Worm (Caenorhabditis elegans) whole organism, L3 larva: Measurements from ENCODE around the gene Y39H10B.2.
"Not testable (repeated sequence)": the region's sequence is repeated elsewhere in the genome, so short reads cannot be mapped to it uniquely, and the experiment has no call there.

Source experiments
- R02D3.7 ChIP-seq: fragments of 150-350 bp; optimal IDR thresholded peaks from 2 replicates; lab custom pipeline; 2014; ENCODE audit warnings: missing biosample characterization, missing genetic modification characterization
- aly-2 ChIP-seq: fragments of 150-350 bp; optimal IDR thresholded peaks from 2 replicates; lab custom pipeline; 2014; ENCODE audit warnings: missing biosample characterization, missing genetic modification characterization
- ama-1 ChIP-seq: fragments of 150-350 bp; optimal IDR thresholded peaks from 2 replicates; lab custom pipeline; 2018
- ceh-16 ChIP-seq: sonication (generic microtip); optimal IDR thresholded peaks from 2 replicates; lab custom pipeline; 2017; ENCODE audit warnings: missing biosample characterization, missing genetic modification characterization
- ceh-28 ChIP-seq: fragments of 150-350 bp; optimal IDR thresholded peaks from 2 replicates; lab custom pipeline; 2014; ENCODE audit warnings: missing biosample characterization, missing genetic modification reagents, missing genetic modification characterization
- ceh-82 ChIP-seq: fragments of 150-350 bp; optimal IDR thresholded peaks from 2 replicates; lab custom pipeline; 2014; ENCODE audit warnings: missing biosample characterization, missing genetic modification characterization
- ceh-9 ChIP-seq: sonication (generic microtip); optimal IDR thresholded peaks from 2 replicates; lab custom pipeline; 2018; ENCODE audit warnings: missing biosample characterization, missing genetic modification characterization
- daf-12 ChIP-seq: fragments of 150-350 bp; optimal IDR thresholded peaks from 2 replicates; lab custom pipeline; 2014; ENCODE audit warnings: missing biosample characterization, missing genetic modification reagents, missing genetic modification characterization
- egl-27 ChIP-seq: sonication (generic microtip); optimal IDR thresholded peaks from 4 replicates; lab custom pipeline; 2017; ENCODE audit warnings: missing biosample characterization, missing genetic modification reagents, missing genetic modification characterization
- elt-1 ChIP-seq: fragments of 150-350 bp; optimal IDR thresholded peaks from 2 replicates; lab custom pipeline; 2014; ENCODE audit warnings: missing biosample characterization, missing genetic modification characterization
- elt-2 ChIP-seq: sonication (generic microtip); optimal IDR thresholded peaks from 2 replicates; lab custom pipeline; 2016; ENCODE audit warnings: missing genetic modification reagents, mild to moderate bottlenecking, missing genetic modification characterization, missing compliant biosample characterization
- elt-3 ChIP-seq, 3 experiments: fragments of 150-350 bp in 1 of 3; sonication (generic microtip) in 2 of 3; optimal IDR thresholded peaks; 2 replicates in 2 of 3; 4 replicates in 1 of 3; lab custom pipeline; 2014 to 2017; ENCODE audit warnings: missing biosample characterization in 3 of 3, missing genetic modification characterization in 3 of 3
- fkh-10 ChIP-seq: sonication (generic microtip); optimal IDR thresholded peaks from 2 replicates; lab custom pipeline; 2017; ENCODE audit warnings: missing biosample characterization, missing genetic modification reagents, missing genetic modification characterization
- fos-1 ChIP-seq: fragments of 150-350 bp; optimal IDR thresholded peaks from 2 replicates; lab custom pipeline; 2014; ENCODE audit warnings: missing biosample characterization, missing genetic modification characterization
- hmg-11 ChIP-seq: sonication (generic microtip); optimal IDR thresholded peaks from 2 replicates; lab custom pipeline; 2016; ENCODE audit warnings: missing genetic modification characterization, missing compliant biosample characterization
- jun-1 ChIP-seq: fragments of 150-350 bp; optimal IDR thresholded peaks from 2 replicates; lab custom pipeline; 2014; ENCODE audit warnings: missing biosample characterization, missing genetic modification reagents, missing genetic modification characterization
- lin-15B ChIP-seq: fragments of 150-350 bp; optimal IDR thresholded peaks from 2 replicates; lab custom pipeline; 2014; ENCODE audit warnings: missing biosample characterization, missing genetic modification characterization
- lsy-12 ChIP-seq: sonication (generic microtip); optimal IDR thresholded peaks from 2 replicates; lab custom pipeline; 2016; ENCODE audit warnings: mild to moderate bottlenecking, missing genetic modification characterization, missing compliant biosample characterization
- mdl-1 ChIP-seq: fragments of 150-350 bp; optimal IDR thresholded peaks from 2 replicates; lab custom pipeline; 2014; ENCODE audit warnings: missing biosample characterization, missing genetic modification characterization
- nfya-1 ChIP-seq: sonication (generic microtip); optimal IDR thresholded peaks from 2 replicates; lab custom pipeline; 2017; ENCODE audit warnings: missing genetic modification characterization, mild to moderate bottlenecking, missing compliant biosample characterization, antibody characterized with exemption, moderate library complexity; ENCODE audit not compliant: insufficient read depth
- nhr-11 ChIP-seq: fragments of 150-350 bp; optimal IDR thresholded peaks from 2 replicates; lab custom pipeline; 2014; ENCODE audit warnings: missing biosample characterization, missing genetic modification characterization
- nhr-12 ChIP-seq: fragments of 150-350 bp; optimal IDR thresholded peaks from 2 replicates; lab custom pipeline; 2014; ENCODE audit warnings: missing biosample characterization, missing genetic modification characterization
- nhr-23 ChIP-seq: fragments of 150-350 bp; optimal IDR thresholded peaks from 2 replicates; lab custom pipeline; 2014; ENCODE audit warnings: missing biosample characterization, missing genetic modification reagents, missing genetic modification characterization
- nhr-237 ChIP-seq: fragments of 150-350 bp; optimal IDR thresholded peaks from 2 replicates; lab custom pipeline; 2014; ENCODE audit warnings: missing biosample characterization, missing genetic modification characterization
- nhr-43 ChIP-seq: sonication (generic microtip); optimal IDR thresholded peaks from 2 replicates; lab custom pipeline; 2016; ENCODE audit warnings: mild to moderate bottlenecking, missing genetic modification characterization, missing compliant biosample characterization; ENCODE audit not compliant: poor library complexity, severe bottlenecking
- nhr-67 ChIP-seq: fragments of 150-350 bp; optimal IDR thresholded peaks from 2 replicates; lab custom pipeline; 2014; ENCODE audit warnings: missing biosample characterization, missing genetic modification characterization
- pha-4 ChIP-seq: fragments of 150-350 bp; optimal IDR thresholded peaks from 2 replicates; lab custom pipeline; 2014; ENCODE audit warnings: missing biosample characterization, missing genetic modification reagents, missing genetic modification characterization
- pqm-1 ChIP-seq: fragments of 150-350 bp; optimal IDR thresholded peaks from 2 replicates; lab custom pipeline; 2017; ENCODE audit warnings: missing biosample characterization, missing genetic modification characterization, inconsistent platforms
- sea-2 ChIP-seq: fragments of 150-350 bp; sonication (generic microtip); optimal IDR thresholded peaks from 4 replicates; lab custom pipeline; 2014; ENCODE audit warnings: missing biosample characterization, missing genetic modification reagents, missing genetic modification characterization
- skn-1 ChIP-seq: fragments of 150-350 bp; optimal IDR thresholded peaks from 2 replicates; lab custom pipeline; 2014; ENCODE audit warnings: missing biosample characterization, missing genetic modification characterization
- snpc-4 ChIP-seq: fragments of 150-350 bp; optimal IDR thresholded peaks from 2 replicates; lab custom pipeline; 2014; ENCODE audit warnings: missing biosample characterization, missing genetic modification characterization
- unc-62 ChIP-seq: fragments of 150-350 bp; sonication (generic microtip); optimal IDR thresholded peaks from 4 replicates; lab custom pipeline; 2014; ENCODE audit warnings: missing biosample characterization, missing genetic modification reagents, missing genetic modification characterization
- ztf-4 ChIP-seq: fragments of 150-350 bp; optimal IDR thresholded peaks from 2 replicates; lab custom pipeline; 2014; ENCODE audit warnings: missing biosample characterization, missing genetic modification characterization

Gene Y39H10B.2

DNA sequence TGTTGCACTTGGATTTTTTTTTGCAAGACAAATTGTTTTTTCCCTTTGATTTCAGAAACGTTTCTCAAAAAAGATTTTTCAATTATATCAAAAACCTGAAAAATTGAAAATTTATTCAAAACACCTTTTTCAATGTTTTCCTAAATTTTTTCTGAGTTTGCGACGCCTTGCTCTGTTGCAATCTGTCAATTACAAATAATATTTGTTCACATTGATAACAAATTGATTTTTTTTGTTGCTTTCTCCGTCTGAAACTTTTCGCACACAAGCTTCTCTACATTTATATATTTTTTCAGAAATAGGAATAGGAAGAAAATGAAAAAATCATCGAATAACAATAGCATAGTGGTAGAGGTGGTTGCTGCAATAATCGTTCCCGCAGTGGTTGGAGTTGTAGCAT is at the start of gene Y39H10B.2:
Gene Y39H10B.2 (plus strand): TSS at position 301 of the 400 bp plus-strand sequence.
- TF ChIP-seq ceh-16 (tag; lab: Kevin White, UChicago) (no peak), skn-1 (tag; lab: Kevin White, UChicago) (no peak), lsy-12 (tag; lab: Kevin White, UChicago) (no peak), mdl-1 (no peak), sea-2 (GFP tag; lab: Kevin White, UChicago) (no peak), nhr-12 (tag; lab: Kevin White, UChicago) (no peak), elt-3 (tag; optimal IDR thresholded peaks at IDR 0.05; lab: Kevin White, UChicago) (no peak), nhr-11 (tag; lab: Kevin White, UChicago) (no peak), ceh-9 (tag; lab: Kevin White, UChicago) (no peak), jun-1 (tag; lab: Kevin White, UChicago) (no peak), lin-15B (tag; lab: Kevin White, UChicago) (no peak)

- TF ChIP-seq lsy-12, ceh-28, nhr-23 (tag; lab: Kevin White, UChicago): not testable (repeated sequence)
- TF ChIP-seq, all 47 proteins: peak for 0; not testable (repeated sequence) for 47
Measured at ce11 chrV:3620608-3621007, 48.0 kb upstream of the Y39H10B.2 start, which contains the start of gene srx-93. srx-93 (minus strand) TSS chrV:3620708.

DNA sequence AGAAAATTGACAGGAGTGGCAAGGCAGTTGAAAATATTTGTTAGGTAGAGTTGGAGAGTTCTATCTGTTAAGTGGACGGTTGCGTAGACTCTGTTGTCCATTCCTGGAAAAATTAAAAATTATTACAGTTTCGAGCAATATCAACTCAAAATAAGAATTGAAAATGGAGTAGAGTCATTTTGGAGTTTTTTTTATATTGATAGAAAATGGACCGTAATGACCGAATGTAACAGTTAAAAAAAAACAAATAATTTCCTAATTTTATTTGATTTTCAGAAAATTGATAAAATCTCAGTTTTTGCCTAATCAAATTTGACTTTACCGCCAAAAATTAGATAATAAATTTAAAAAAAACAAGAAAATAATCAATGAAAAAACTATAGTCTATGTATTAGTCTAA is 41.6 kb upstream of the Y39H10B.2 start, which contains the start of gene F59B1.4:
Gene F59B1.4 (minus strand): TSS at position 101 of the 400 bp plus-strand sequence.
- no peak for TF ChIP-seq elt-1 (tag; lab: Kevin White, UChicago)
- no peak for TF ChIP-seq skn-1 (tag; lab: Kevin White, UChicago)
- TF ChIP-seq ztf-4 (tag; lab: Kevin White, UChicago) = no peak
- no peak for TF ChIP-seq egl-27 (tag; lab: Kevin White, UChicago)
- no peak for TF ChIP-seq aly-2 (tag; lab: Kevin White, UChicago)
- no peak for TF ChIP-seq nhr-67 (tag; lab: Kevin White, UChicago)
- TF ChIP-seq R02D3.7 (tag; lab: Kevin White, UChicago) = no peak
- no peak for TF ChIP-seq ama-1 (lab: Kevin White, UChicago)
- no peak for TF ChIP-seq snpc-4 (tag; lab: Kevin White, UChicago)
- TF ChIP-seq unc-62 (GFP tag; lab: Kevin White, UChicago) = no peak
- no peak for TF ChIP-seq daf-12 (tag; lab: Kevin White, UChicago)
- TF ChIP-seq nhr-43 = no peak
- TF ChIP-seq fos-1 = no peak
- TF ChIP-seq fkh-10 (GFP tag; lab: Kevin White, UChicago) = no peak
- no peak for TF ChIP-seq ceh-16 (tag; lab: Kevin White, UChicago)
- TF ChIP-seq hmg-11 = no peak

DNA sequence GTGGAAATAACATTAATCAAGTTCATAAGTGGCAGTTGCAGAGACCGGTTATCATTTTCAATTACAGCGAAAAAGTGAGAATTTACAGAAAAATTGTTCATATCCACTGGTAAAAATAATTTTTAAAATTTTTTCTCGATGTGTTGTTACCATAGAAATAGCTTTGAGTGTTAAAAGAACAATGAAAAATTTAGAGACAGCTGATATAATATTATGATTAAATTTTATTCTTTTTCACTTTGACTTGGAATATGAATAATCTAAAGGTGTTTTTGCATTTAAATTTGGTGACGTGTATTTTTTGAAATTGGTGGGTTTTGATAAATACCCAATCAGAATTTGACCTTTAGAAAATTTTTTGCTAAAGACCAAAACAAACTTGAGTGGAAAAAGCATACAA is 37.0 kb upstream of the Y39H10B.2 start, which contains the start of gene F59B1.6:
Gene F59B1.6 (minus strand): TSS at position 101 of the 400 bp plus-strand sequence.
- TF ChIP-seq unc-62 (GFP tag; lab: Kevin White, UChicago) = no peak

- peak; percentile 54 for TF ChIP-seq nfya-1 (tag; lab: Kevin White, UChicago)
- peak; percentile 90 for TF ChIP-seq pqm-1
- no peak for TF ChIP-seq unc-62 (GFP tag; lab: Kevin White, UChicago)
- TF ChIP-seq jun-1 (tag; lab: Kevin White, UChicago) = peak; percentile 24
- TF ChIP-seq nhr-237 = no peak
- TF ChIP-seq ceh-82 (tag; lab: Kevin White, UChicago) = no peak
- no peak for TF ChIP-seq ceh-28 (tag; lab: Kevin White, UChicago)
- peak; percentile 94 for TF ChIP-seq elt-2 (tag; lab: Kevin White, UChicago)
- peak; percentile 28 for TF ChIP-seq pha-4 (tag; lab: Kevin White, UChicago)
- TF ChIP-seq, all 47 proteins: peak for 5
Measured at ce11 chrV:3632249-3633030, 36.1 kb upstream of the Y39H10B.2 start.
